Worm (Caenorhabditis elegans) whole organism, early embryonic: ENCODE data around the gene irld-8.
A peak's percentile ranks its signal among the peaks of the same experiment; 100 is the strongest.
"Not testable (repeated sequence)": the region's sequence is repeated elsewhere in the genome, so short reads cannot be mapped to it uniquely, and the experiment has no call there.

Experiments used
- B0310.2 ChIP-seq: sonication (generic microtip); optimal IDR thresholded peaks from 2 replicates; lab custom pipeline; 2016; ENCODE audit warnings: mild to moderate bottlenecking, missing genetic modification characterization, missing compliant biosample characterization
- F13C5.2 ChIP-seq: sonication (generic microtip); optimal IDR thresholded peaks from 2 replicates; lab custom pipeline; 2017; ENCODE audit warnings: mild to moderate bottlenecking, missing genetic modification characterization, inconsistent platforms, missing compliant biosample characterization
- aly-1 ChIP-seq: sonication (generic microtip); optimal IDR thresholded peaks from 2 replicates; lab custom pipeline; 2016; ENCODE audit warnings: missing genetic modification characterization, missing compliant biosample characterization
- ama-1 ChIP-seq: fragments of 150-350 bp; optimal IDR thresholded peaks from 2 replicates; lab custom pipeline; 2014
- ceh-13 ChIP-seq: fragments of 200-800 bp; sonication (Bioruptor generic); optimal IDR thresholded peaks from 2 replicates; lab custom pipeline; 2018; ENCODE audit warnings: mild to moderate bottlenecking, missing genetic modification characterization, missing compliant biosample characterization
- ceh-36 ChIP-seq: sonication (generic microtip); optimal IDR thresholded peaks from 2 replicates; lab custom pipeline; 2016; ENCODE audit warnings: missing genetic modification characterization, inconsistent platforms, missing compliant biosample characterization
- ets-7 ChIP-seq: sonication (generic microtip); optimal IDR thresholded peaks from 2 replicates; lab custom pipeline; 2016; ENCODE audit warnings: missing genotype, missing genetic modification characterization, missing compliant biosample characterization
- flt-1 ChIP-seq: fragments of 200-800 bp; sonication (Bioruptor generic); IDR thresholded peaks from 2 replicates; pipeline ENCODE4 v1.3.6; 2022; ENCODE audit warnings: missing genetic modification characterization, missing compliant biosample characterization
- hmbx-1 ChIP-seq: sonication (generic microtip); optimal IDR thresholded peaks from 2 replicates; lab custom pipeline; 2016; ENCODE audit warnings: mild to moderate bottlenecking, missing genetic modification characterization, missing compliant biosample characterization
- hmg-4 ChIP-seq: fragments of 200-800 bp; sonication (Bioruptor generic); optimal IDR thresholded peaks from 2 replicates; lab custom pipeline; 2018; ENCODE audit warnings: mild to moderate bottlenecking, missing genetic modification characterization, missing compliant biosample characterization
- hnd-1 ChIP-seq: sonication (generic microtip); optimal IDR thresholded peaks from 2 replicates; lab custom pipeline; 2016; ENCODE audit warnings: missing genetic modification characterization, missing compliant biosample characterization
- pes-1 ChIP-seq: fragments of 200-800 bp; sonication (Bioruptor generic); IDR thresholded peaks from 2 replicates; pipeline ENCODE4 v1.3.6; 2022; ENCODE audit warnings: missing genetic modification reagents, missing genetic modification characterization, missing compliant biosample characterization
- scrt-1 ChIP-seq: fragments of 200-800 bp; sonication (Bioruptor generic); IDR thresholded peaks from 2 replicates; pipeline ENCODE4 v1.3.6; 2022; ENCODE audit warnings: missing genetic modification characterization, missing compliant biosample characterization
- sea-1 ChIP-seq: fragments of 200-800 bp; sonication (Bioruptor generic); conservative IDR thresholded peaks from 2 replicates; pipeline ENCODE4 v1.3.6; 2022; ENCODE audit warnings: missing genetic modification characterization, missing compliant biosample characterization
- tbx-11 ChIP-seq: fragments of 200-800 bp; sonication (Bioruptor generic); IDR thresholded peaks from 2 replicates; pipeline ENCODE4 v1.3.6; 2022; ENCODE audit warnings: missing genetic modification characterization, missing compliant biosample characterization
- tbx-37 ChIP-seq: fragments of 200-800 bp; sonication (Bioruptor generic); conservative IDR thresholded peaks from 2 replicates; pipeline ENCODE4 v1.3.6; 2022; ENCODE audit warnings: missing genetic modification reagents, missing genetic modification characterization, missing compliant biosample characterization
- tra-4 ChIP-seq: sonication (generic microtip); optimal IDR thresholded peaks from 2 replicates; lab custom pipeline; 2017; ENCODE audit warnings: missing genetic modification characterization, missing compliant biosample characterization

The irld-8 gene

DNA sequence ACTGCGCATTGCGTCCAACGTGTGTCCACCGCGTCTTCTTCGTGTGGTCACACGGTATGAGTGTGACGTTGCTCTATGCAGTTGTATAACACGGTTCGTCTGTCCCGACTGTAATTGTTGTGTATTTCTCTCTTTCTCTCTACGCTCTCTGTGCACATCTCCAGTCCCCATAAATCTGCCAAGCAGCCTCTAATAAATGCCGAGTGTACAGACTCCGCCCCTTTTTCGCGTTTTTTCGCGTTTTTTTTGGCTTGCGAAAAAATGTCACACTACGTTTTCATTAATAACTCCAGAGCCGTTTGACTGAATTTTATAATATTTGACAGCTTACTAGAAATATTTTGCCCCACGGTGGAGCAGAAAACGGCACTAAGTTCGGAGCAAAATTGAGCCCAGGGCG lies 6.8 kb downstream of the irld-8 start, which contains the start of gene erp-44.3:
Gene erp-44.3, plus strand, starts transcription at position 301 of the 400 bp plus-strand sequence.
- not testable (repeated sequence) for TF ChIP-seq ceh-36 (tag; lab: Kevin White, UChicago); sea-1 (GFP tag; lab: Robert Waterston, UW); pes-1 (GFP tag; lab: Robert Waterston, UW)

DNA sequence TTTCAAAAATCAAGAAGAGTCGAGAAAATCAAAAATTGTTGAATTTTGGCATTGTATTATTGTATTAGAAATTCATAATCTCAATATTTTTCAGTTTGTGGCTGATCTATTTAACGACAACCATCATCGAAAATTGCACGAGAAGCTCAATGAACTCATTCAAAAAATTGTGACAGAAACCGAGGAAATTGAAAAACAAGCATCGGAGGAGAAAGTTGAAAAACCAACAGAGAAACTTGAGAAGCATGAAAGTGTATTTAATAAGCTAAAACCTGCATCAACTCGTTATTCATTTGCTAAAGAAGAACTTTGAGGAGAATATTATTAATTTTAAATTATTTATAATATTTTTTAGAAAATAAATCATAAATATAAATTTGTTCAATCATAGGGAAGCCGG lies 11.3 kb downstream of the irld-8 start, which contains the start of gene ceph-41:
Gene ceph-41, plus strand, starts transcription at position 301 of the 400 bp plus-strand sequence.
- TF ChIP-seq ets-7 (tag; lab: Kevin White, UChicago) (no peak), hmg-4 (GFP tag; lab: Kevin White, UChicago) (no peak)

DNA sequence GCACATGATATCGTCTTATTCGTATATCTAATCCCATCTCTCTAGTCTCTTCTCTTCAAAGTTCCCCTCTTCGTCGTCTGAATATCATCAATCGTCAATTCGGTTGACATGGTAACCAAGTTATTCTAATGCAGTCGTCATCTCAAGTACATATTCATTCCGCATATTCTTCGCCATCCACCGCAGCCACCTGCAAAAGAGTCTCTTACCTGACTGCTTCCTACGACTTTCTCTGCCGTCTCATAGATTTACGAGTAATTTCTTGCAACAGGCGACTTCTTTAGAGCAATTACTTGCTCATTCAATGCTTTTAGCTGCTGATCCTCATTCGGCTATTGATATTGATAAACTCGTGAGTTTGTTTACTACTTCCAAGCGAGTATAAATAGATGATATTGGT lies 11.9 kb downstream of the irld-8 start:
- no peak for TF ChIP-seq ceh-36 (tag; lab: Kevin White, UChicago)
- no peak for TF ChIP-seq B0310.2 (tag; lab: Kevin White, UChicago)
- no peak for TF ChIP-seq aly-1 (tag; lab: Kevin White, UChicago)
- TF ChIP-seq hmg-4 (GFP tag; lab: Kevin White, UChicago), result no peak
- TF ChIP-seq sea-1 (GFP tag; lab: Robert Waterston, UW), result no peak
- no peak for TF ChIP-seq flt-1 (GFP tag; lab: Robert Waterston, UW)
- no peak for TF ChIP-seq ceh-13
- TF ChIP-seq hnd-1 (tag; lab: Kevin White, UChicago), result no peak
- TF ChIP-seq pes-1 (GFP tag; lab: Robert Waterston, UW), result no peak
- TF ChIP-seq hmbx-1 (tag; lab: Kevin White, UChicago), result no peak
- TF ChIP-seq tra-4, result no peak
- no peak for TF ChIP-seq tbx-11 (GFP tag; lab: Robert Waterston, UW)

DNA sequence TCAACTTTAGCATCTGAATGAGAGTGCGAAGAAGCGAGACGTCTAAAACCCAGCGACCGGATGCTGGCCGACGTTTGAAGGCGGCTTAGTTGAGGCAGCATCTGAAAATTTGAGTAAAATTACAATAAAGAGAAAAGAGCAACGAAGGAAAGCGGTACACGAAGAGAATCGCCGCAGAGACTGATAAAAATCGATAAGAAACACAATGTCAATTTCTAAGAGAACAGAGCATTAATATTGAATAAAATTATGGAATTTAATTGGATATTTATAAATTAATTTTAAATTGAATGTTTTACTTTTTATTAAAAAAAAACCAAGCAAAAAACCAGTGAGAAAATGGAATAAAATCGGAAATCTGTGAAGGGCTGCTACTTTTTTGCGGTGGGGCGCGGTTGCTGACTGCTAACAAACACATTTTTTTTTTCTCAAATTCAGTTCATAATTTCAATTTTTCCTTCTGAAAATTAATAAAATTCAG lies 14.6 kb downstream of the irld-8 start, which contains the start of the genes ndub-11 and moc-3:
Gene ndub-11, minus strand, starts transcription at position 101 of the 481 bp plus-strand sequence.
Gene moc-3, plus strand, starts transcription at position 431 of the 481 bp plus-strand sequence.
- TF ChIP-seq aly-1 (tag; lab: Kevin White, UChicago) (no peak), ceh-13 (no peak), tbx-11 (GFP tag; lab: Robert Waterston, UW) (no peak), scrt-1 (GFP tag; lab: Robert Waterston, UW) (no peak)

DNA sequence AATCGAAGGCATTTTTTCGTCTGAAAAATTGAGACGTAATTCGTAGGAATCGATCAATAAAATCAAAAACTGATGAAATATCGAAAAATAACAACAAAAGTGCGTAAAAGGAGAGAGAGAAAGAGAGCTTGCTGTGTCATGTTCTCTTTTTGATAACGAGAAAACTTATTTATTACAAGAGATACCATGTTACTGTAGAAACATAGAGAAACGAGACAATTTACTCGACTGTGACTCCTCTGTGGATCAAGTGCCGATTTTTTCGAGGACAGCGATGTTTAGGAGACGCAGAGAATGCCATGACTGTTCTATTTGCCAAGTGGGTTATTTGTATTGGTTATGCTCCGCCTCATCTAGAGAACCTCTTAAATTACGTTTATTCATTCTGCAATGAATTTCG lies 18.0 kb downstream of the irld-8 start, which contains the start of gene sph-1:
Gene sph-1, minus strand, starts transcription at position 23 of the 400 bp plus-strand sequence.
- TF ChIP-seq tra-4 (no peak), scrt-1 (GFP tag; lab: Robert Waterston, UW) (no peak), sea-1 (GFP tag; lab: Robert Waterston, UW) (no peak), tbx-11 (GFP tag; lab: Robert Waterston, UW) (no peak), B0310.2 (tag; lab: Kevin White, UChicago) (no peak), ceh-13 (no peak), aly-1 (tag; lab: Kevin White, UChicago) (no peak), hmbx-1 (tag; lab: Kevin White, UChicago) (no peak)

DNA sequence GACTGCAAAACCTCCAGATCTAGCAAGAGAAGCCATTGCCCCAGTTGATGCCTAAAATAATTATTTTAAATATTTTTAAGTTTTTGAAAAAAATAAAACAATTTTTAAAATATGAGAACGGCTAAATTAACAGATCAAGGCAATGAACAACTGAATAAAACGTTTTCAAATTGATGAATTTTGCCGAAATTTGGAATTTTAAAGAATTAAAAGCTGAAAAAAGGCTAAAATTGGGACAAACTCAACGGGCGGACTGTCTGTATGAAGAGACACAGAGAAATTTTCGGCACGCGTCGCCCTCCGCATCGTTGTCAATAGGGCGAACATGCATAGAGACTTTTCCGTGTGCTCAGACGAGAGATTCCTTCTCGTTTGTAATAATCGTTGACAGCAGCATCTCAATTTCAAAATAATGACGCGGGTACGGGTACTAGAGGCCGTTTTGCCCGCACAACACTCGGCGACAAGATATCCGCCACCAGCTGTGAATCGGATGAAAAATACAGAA lies 20.5 kb downstream of the irld-8 start, which contains the start of the genes isp-1 and islo-1:
Gene isp-1, minus strand, starts transcription at position 51 of the 508 bp plus-strand sequence.
Gene islo-1, plus strand, starts transcription at position 385 of the 508 bp plus-strand sequence.
- TF ChIP-seq F13C5.2 (tag; lab: Kevin White, UChicago) (peak; percentile 55), hmbx-1 (tag; lab: Kevin White, UChicago) (no peak)

DNA sequence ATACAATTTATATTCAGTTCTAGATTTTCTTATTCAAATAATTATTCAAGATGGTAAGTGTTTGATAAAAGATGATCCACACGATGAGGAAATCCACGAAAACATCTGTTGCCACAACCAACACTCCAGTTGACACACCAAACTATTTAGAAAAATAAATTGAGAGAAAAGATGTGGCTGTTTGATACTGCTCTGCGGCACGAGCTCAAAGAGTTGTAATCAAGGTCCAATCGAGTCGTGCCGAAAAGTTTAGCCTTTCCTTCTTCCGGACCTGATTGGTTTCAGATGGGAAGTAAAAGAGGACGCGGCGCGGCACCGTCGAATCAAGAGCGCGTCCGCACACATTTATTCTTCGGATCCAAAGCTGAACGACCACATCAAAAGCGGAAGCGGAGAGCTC lies 21.0 kb downstream of the irld-8 start:
- TF ChIP-seq ets-7 (tag; lab: Kevin White, UChicago), result no peak
- no peak for TF ChIP-seq pes-1 (GFP tag; lab: Robert Waterston, UW)
- TF ChIP-seq sea-1 (GFP tag; lab: Robert Waterston, UW), result no peak
- no peak for TF ChIP-seq ceh-36 (tag; lab: Kevin White, UChicago)

DNA sequence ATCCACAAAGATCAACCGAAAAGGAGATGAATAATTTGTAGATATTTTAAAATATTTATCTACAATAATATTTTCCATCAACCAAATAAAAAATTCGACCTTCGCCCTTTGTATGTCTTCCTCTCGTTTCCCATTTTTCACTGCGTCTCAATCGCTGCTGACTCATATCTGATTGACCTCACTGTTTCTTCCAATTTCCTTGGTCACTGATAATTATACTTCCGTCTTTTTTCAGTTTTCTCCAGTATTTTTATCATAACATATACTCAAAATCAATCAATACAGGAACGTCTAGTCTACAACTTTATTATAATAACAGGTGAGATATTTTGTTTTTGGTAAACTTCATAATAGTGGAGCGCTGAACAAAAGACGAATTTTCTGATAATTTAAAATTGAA lies 23.4 kb downstream of the irld-8 start, which contains the start of gene pmk-3:
Gene pmk-3, plus strand, starts transcription at position 236 of the 400 bp plus-strand sequence.
- no peak for TF ChIP-seq ets-7 (tag; lab: Kevin White, UChicago)
- no peak for TF ChIP-seq flt-1 (GFP tag; lab: Robert Waterston, UW)
- TF ChIP-seq hmbx-1 (tag; lab: Kevin White, UChicago), result no peak
- no peak for TF ChIP-seq hnd-1 (tag; lab: Kevin White, UChicago)
- TF ChIP-seq B0310.2 (tag; lab: Kevin White, UChicago), result no peak
- no peak for TF ChIP-seq aly-1 (tag; lab: Kevin White, UChicago)
- TF ChIP-seq pes-1 (GFP tag; lab: Robert Waterston, UW), result no peak
- TF ChIP-seq tra-4, result no peak
- TF ChIP-seq tbx-37 (GFP tag; lab: Robert Waterston, UW), result no peak
- TF ChIP-seq hmg-4 (GFP tag; lab: Kevin White, UChicago), result no peak
- no peak for TF ChIP-seq ama-1 (lab: Kevin White, UChicago)
- no peak for TF ChIP-seq F13C5.2 (tag; lab: Kevin White, UChicago)
